Fruit fly (Drosophila melanogaster) whole organism, pupa: ENCODE data around the gene usp.
A peak's percentile ranks its signal among the peaks of the same experiment; 100 is the strongest.

ENCODE experiments used
- CG10348 ChIP-seq: fragments of 200-800 bp; sonication (Bioruptor generic); IDR thresholded peaks from 2 replicates; pipeline ENCODE4 v1.3.6; 2022; ENCODE audit warnings: missing biosample characterization, missing genetic modification characterization
- CG12605 ChIP-seq: fragments of 200-800 bp; sonication (Bioruptor generic); IDR thresholded peaks from 2 replicates; pipeline ENCODE4 v1.3.6; 2022; ENCODE audit warnings: missing biosample characterization, missing genetic modification characterization
- CG14655 ChIP-seq: fragments of 200-800 bp; sonication (Bioruptor generic); optimal IDR thresholded peaks from 3 replicates; lab custom pipeline; 2017; ENCODE audit warnings: mild to moderate bottlenecking, missing biosample characterization, missing genetic modification reagents, missing genetic modification characterization
- CG17806 ChIP-seq: fragments of 200-800 bp; sonication (Bioruptor generic); optimal IDR thresholded peaks from 2 replicates; lab custom pipeline; 2018; ENCODE audit warnings: missing biosample characterization, mild to moderate bottlenecking, missing genetic modification characterization, moderate library complexity
- CG32121 ChIP-seq: fragments of 200-800 bp; sonication (Bioruptor generic); IDR thresholded peaks from 2 replicates; pipeline ENCODE4 v1.3.6; 2022; ENCODE audit warnings: missing biosample characterization, missing genetic modification characterization
- CG34367 ChIP-seq: fragments of 200-800 bp; sonication (Bioruptor generic); optimal IDR thresholded peaks from 2 replicates; lab custom pipeline; 2018; ENCODE audit warnings: missing biosample characterization, mild to moderate bottlenecking, missing genetic modification characterization
- CG4496 ChIP-seq: fragments of 200-800 bp; sonication (Bioruptor generic); IDR thresholded peaks from 3 replicates; pipeline ENCODE4 v1.3.6; 2022; ENCODE audit warnings: missing biosample characterization, missing genetic modification characterization
- EcR ChIP-seq: fragments of 200-800 bp; sonication (Bioruptor generic); optimal IDR thresholded peaks from 3 replicates; lab custom pipeline; 2019; ENCODE audit warnings: missing biosample characterization, missing genetic modification characterization, mild to moderate bottlenecking, moderate library complexity, missing genetic modification reagents
- Pif1A ChIP-seq: fragments of 200-800 bp; sonication (Bioruptor generic); optimal IDR thresholded peaks from 3 replicates; lab custom pipeline; 2016; ENCODE audit warnings: missing biosample characterization, missing genetic modification characterization
- Pif1B ChIP-seq: fragments of 200-800 bp; sonication (Bioruptor generic); optimal IDR thresholded peaks from 3 replicates; lab custom pipeline; 2016; ENCODE audit warnings: missing biosample characterization, missing genetic modification characterization
- Snoo ChIP-seq: fragments of 200-800 bp; sonication (Bioruptor generic); optimal IDR thresholded peaks from 3 replicates; lab custom pipeline; 2017; ENCODE audit warnings: missing biosample characterization, mild to moderate bottlenecking, missing genetic modification characterization, inconsistent platforms
- fd96Ca ChIP-seq: fragments of 200-800 bp; sonication (Bioruptor generic); IDR thresholded peaks from 3 replicates; pipeline ENCODE4 v1.3.6; 2022; ENCODE audit warnings: missing biosample characterization, missing genetic modification characterization
- gl ChIP-seq: fragments of 200-800 bp; sonication (Bioruptor generic); optimal IDR thresholded peaks from 2 replicates; lab custom pipeline; 2018; ENCODE audit warnings: missing biosample characterization, mild to moderate bottlenecking, missing genetic modification characterization
- rn ChIP-seq: fragments of 200-800 bp; sonication (Bioruptor generic); IDR thresholded peaks from 2 replicates; pipeline ENCODE4 v1.3.6; 2022; ENCODE audit warnings: missing biosample characterization, missing genetic modification characterization

- TF ChIP-seq EcR (no peak), CG12605 (GFP tag; lab: Robert Waterston, UW) (no peak), CG14655 (GFP tag; lab: Kevin White, UChicago) (no peak), CG34367 (tag; lab: Kevin White, UChicago) (no peak), CG4496 (GFP tag; lab: Robert Waterston, UW) (no peak), fd96Ca (no peak), CG10348 (GFP tag; lab: Robert Waterston, UW) (no peak), Pif1B (GFP tag; lab: Kevin White, UChicago) (no peak), gl (tag; lab: Kevin White, UChicago) (no peak), rn (GFP tag; lab: Robert Waterston, UW) (no peak), CG17806 (no peak), Snoo (tag; lab: Kevin White, UChicago) (no peak), CG32121 (GFP tag; lab: Robert Waterston, UW) (0 out of 2 replicates have a peak, but pooled peaks have one; percentile 11), Pif1A (GFP tag; lab: Kevin White, UChicago) (no peak)
Observed at dm6 chrX:2032821-2033436, 9.2 kb downstream of the usp start.
